Worm (Caenorhabditis elegans): ENCODE measurements around the gene ZK1320.9.

DNA sequence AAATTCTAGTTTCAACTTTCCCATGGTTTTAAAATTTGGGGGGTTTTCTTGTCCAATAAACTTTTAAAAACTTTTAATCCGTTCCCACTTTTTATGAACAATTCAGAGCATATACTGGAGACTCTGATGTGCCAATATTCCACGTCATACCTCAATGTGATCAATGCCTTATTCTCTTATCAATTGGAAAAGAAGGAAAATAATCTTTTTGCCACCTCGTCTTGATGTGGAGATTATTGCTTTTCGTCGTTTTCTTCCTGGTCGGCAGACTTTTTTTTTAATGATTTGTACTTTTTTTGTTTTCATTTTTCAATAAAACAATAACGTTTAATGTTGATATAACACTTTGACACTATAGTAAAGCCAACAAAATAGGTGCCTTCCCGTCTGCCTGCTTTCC is 9.0 kb downstream of the ZK1320.9 start:
- TF ChIP-seq nhr-11 (tag; optimal IDR thresholded peaks at IDR 0.05): no peak
- TF ChIP-seq lin-13 (GFP tag; optimal IDR thresholded peaks at IDR 0.05): no peak
- no peak for TF ChIP-seq ztf-11 (tag; optimal IDR thresholded peaks at IDR 0.05)
- no peak for TF ChIP-seq dmd-4 (tag; optimal IDR thresholded peaks at IDR 0.05)
- TF ChIP-seq ZK546.5 (tag; optimal IDR thresholded peaks at IDR 0.05): no peak
- no peak for TF ChIP-seq snpc-4 (tag; optimal IDR thresholded peaks at IDR 0.05)
- TF ChIP-seq elt-3 (tag; optimal IDR thresholded peaks at IDR 0.05): no peak
- peak; percentile 40 for TF ChIP-seq fos-1 (tag; optimal IDR thresholded peaks at IDR 0.05)
- TF ChIP-seq nhr-237 (tag; optimal IDR thresholded peaks at IDR 0.05): no peak
- TF ChIP-seq gmeb-1 (tag; optimal IDR thresholded peaks at IDR 0.05): no peak
- TF ChIP-seq blmp-1 (tag; optimal IDR thresholded peaks at IDR 0.05; ENCODE audit: insufficient read depth): no peak
- no peak for TF ChIP-seq nhr-10 (tag; optimal IDR thresholded peaks at IDR 0.05)
- no peak for TF ChIP-seq sem-4 (tag; optimal IDR thresholded peaks at IDR 0.05)
- no peak for TF ChIP-seq aly-2 (tag; optimal IDR thresholded peaks at IDR 0.05)

Data from whole organism, L2 larva.